Worm (Caenorhabditis elegans): ENCODE results near the gene F37C12.14.

ce11 chrIII:7216924-7217521 lies 31.6 kb upstream of the F37C12.14 start:
- TF ChIP-seq tbx-11 (GFP tag; IDR thresholded peaks at IDR 0.05) (no peak), ceh-36 (tag; optimal IDR thresholded peaks at IDR 0.05) (no peak), tbx-37 (GFP tag; conservative IDR thresholded peaks at IDR 0.05) (no peak)

All from whole organism, early embryonic.